Worm (Caenorhabditis elegans): Measurements from ENCODE around the gene clec-52.

ce11 chrIV:8159087-8159486, 9.5 kb downstream of the clec-52 start, which contains the start of gene faah-1:
- TF ChIP-seq mep-1 (tag; optimal IDR thresholded peaks at IDR 0.05) = no peak
- TF ChIP-seq mls-2 (tag; optimal IDR thresholded peaks at IDR 0.05) = no peak
- no peak for TF ChIP-seq M03D4.4 (tag; optimal IDR thresholded peaks at IDR 0.05)
- no peak for TF ChIP-seq lin-13 (tag; optimal IDR thresholded peaks at IDR 0.05)
- TF ChIP-seq tbx-8 (GFP tag; optimal IDR thresholded peaks at IDR 0.05) = no peak
- no peak for TF ChIP-seq elt-3 (tag; optimal IDR thresholded peaks at IDR 0.05)

Data from whole organism, mixed stage, embryonic.